Fruit fly (Drosophila melanogaster) whole organism, embryonic: ENCODE data around the gene CG15728.

ENCODE experiments used
- B-H1 ChIP-seq: fragments of 200-800 bp; sonication (Bioruptor generic); IDR thresholded peaks from 3 replicates; pipeline ENCODE4 v1.3.6; 2022; ENCODE audit warnings: missing biosample characterization, missing genetic modification characterization
- CG11093 ChIP-seq: fragments of 200-800 bp; sonication (Bioruptor generic); IDR thresholded peaks from 3 replicates; pipeline ENCODE4 v1.3.6; 2022; ENCODE audit warnings: missing biosample characterization, missing genetic modification characterization
- CG11695 ChIP-seq: fragments of 200-800 bp; sonication (Bioruptor generic); IDR thresholded peaks from 3 replicates; pipeline ENCODE4 v1.3.6; 2022; ENCODE audit warnings: missing biosample characterization, missing genetic modification characterization
- CG11696 ChIP-seq: fragments of 200-800 bp; sonication (Bioruptor generic); IDR thresholded peaks from 2 replicates; pipeline ENCODE4 v1.3.6; 2022; ENCODE audit warnings: missing biosample characterization, missing genetic modification characterization
- CG12071 ChIP-seq: fragments of 200-800 bp; sonication (Bioruptor generic); optimal IDR thresholded peaks from 3 replicates; lab custom pipeline; 2018; ENCODE audit warnings: missing biosample characterization, mild to moderate bottlenecking, missing genetic modification characterization
- CG12391 ChIP-seq: fragments of 200-800 bp; sonication (Bioruptor generic); optimal IDR thresholded peaks from 3 replicates; lab custom pipeline; 2018; ENCODE audit warnings: missing biosample characterization, mild to moderate bottlenecking, missing genetic modification characterization, moderate library complexity
- CG13894 ChIP-seq: fragments of 200-800 bp; sonication (Bioruptor generic); optimal IDR thresholded peaks from 3 replicates; lab custom pipeline; 2018; ENCODE audit warnings: missing biosample characterization, mild to moderate bottlenecking, missing genetic modification characterization, moderate library complexity
- CG15011 ChIP-seq: fragments of 200-800 bp; sonication (Bioruptor generic); optimal IDR thresholded peaks from 3 replicates; lab custom pipeline; 2018; ENCODE audit warnings: missing biosample characterization, mild to moderate bottlenecking, missing genetic modification characterization
- CG15073 ChIP-seq: fragments of 200-800 bp; sonication (Bioruptor generic); optimal IDR thresholded peaks from 2 replicates; lab custom pipeline; 2016; ENCODE audit warnings: missing biosample characterization, missing genetic modification characterization
- CG1602 ChIP-seq: fragments of 200-800 bp; sonication (Bioruptor generic); optimal IDR thresholded peaks from 3 replicates; lab custom pipeline; 2016; ENCODE audit warnings: missing biosample characterization, missing genetic modification characterization
- CG16815 ChIP-seq: fragments of 200-800 bp; sonication (Bioruptor generic); optimal IDR thresholded peaks from 3 replicates; lab custom pipeline; 2017; ENCODE audit warnings: missing biosample characterization, mild to moderate bottlenecking, missing genetic modification characterization
- CG18476 ChIP-seq: fragments of 200-800 bp; sonication (Bioruptor generic); optimal IDR thresholded peaks from 2 replicates; lab custom pipeline; 2016; ENCODE audit warnings: missing biosample characterization, mild to moderate bottlenecking, missing genetic modification characterization
- CG18599 ChIP-seq: fragments of 200-800 bp; sonication (Bioruptor generic); optimal IDR thresholded peaks from 3 replicates; lab custom pipeline; 2017; ENCODE audit warnings: missing biosample characterization, missing genetic modification characterization, mild to moderate bottlenecking, moderate library complexity, missing genetic modification reagents
- CG2678 ChIP-seq: fragments of 200-800 bp; sonication (Bioruptor generic); optimal IDR thresholded peaks from 3 replicates; lab custom pipeline; 2019; ENCODE audit warnings: missing biosample characterization, mild to moderate bottlenecking, missing genetic modification characterization, moderate library complexity
- CG2712 ChIP-seq: fragments of 200-800 bp; optimal IDR thresholded peaks from 3 replicates; lab custom pipeline; 2019; ENCODE audit warnings: missing biosample characterization, mild to moderate bottlenecking, missing genetic modification characterization, moderate library complexity
- CG3163 ChIP-seq: fragments of 200-800 bp; sonication (Bioruptor generic); optimal IDR thresholded peaks from 3 replicates; lab custom pipeline; 2016; ENCODE audit warnings: missing biosample characterization, missing genetic modification characterization
- CG3281 ChIP-seq: fragments of 200-800 bp; sonication (Bioruptor generic); optimal IDR thresholded peaks from 3 replicates; lab custom pipeline; 2017; ENCODE audit warnings: missing biosample characterization, mild to moderate bottlenecking, missing genetic modification characterization
- CG6765 ChIP-seq: fragments of 200-800 bp; sonication (Bioruptor generic); optimal IDR thresholded peaks from 3 replicates; lab custom pipeline; 2017; ENCODE audit warnings: missing biosample characterization, mild to moderate bottlenecking, missing genetic modification characterization
- CG8281 ChIP-seq: fragments of 200-800 bp; sonication (Bioruptor generic); optimal IDR thresholded peaks from 2 replicates; lab custom pipeline; 2018; ENCODE audit warnings: missing biosample characterization, mild to moderate bottlenecking, missing genetic modification characterization, moderate library complexity
- D19B ChIP-seq: fragments of 200-800 bp; sonication (Bioruptor generic); optimal IDR thresholded peaks from 2 replicates; lab custom pipeline; 2017; ENCODE audit warnings: missing biosample characterization, mild to moderate bottlenecking, missing genetic modification characterization
- Deaf1 ChIP-seq: fragments of 200-800 bp; optimal IDR thresholded peaks from 3 replicates; lab custom pipeline; 2019; ENCODE audit warnings: missing biosample characterization, mild to moderate bottlenecking, missing genetic modification characterization, moderate library complexity
- Gug ChIP-seq: fragments of 200-800 bp; sonication (Bioruptor generic); IDR thresholded peaks from 4 replicates; pipeline ENCODE4 v1.3.6; 2022; ENCODE audit warnings: missing biosample characterization, missing genetic modification characterization
- Hand ChIP-seq: fragments of 200-800 bp; sonication (Bioruptor generic); optimal IDR thresholded peaks from 2 replicates; lab custom pipeline; 2017; ENCODE audit warnings: mild to moderate bottlenecking, missing biosample characterization, missing genetic modification reagents, missing genetic modification characterization
- Kr ChIP-seq: fragments of 200-800 bp; sonication (Bioruptor generic); optimal IDR thresholded peaks from 2 replicates; lab custom pipeline; 2017; ENCODE audit warnings: missing biosample characterization, mild to moderate bottlenecking, missing genetic modification characterization
- MESR4 ChIP-seq: fragments of 200-800 bp; sonication (Bioruptor generic); optimal IDR thresholded peaks from 2 replicates; lab custom pipeline; 2018; ENCODE audit warnings: missing biosample characterization, mild to moderate bottlenecking, missing genetic modification characterization, moderate library complexity
- Max ChIP-seq: fragments of 200-800 bp; sonication (Bioruptor generic); optimal IDR thresholded peaks from 2 replicates; lab custom pipeline; 2016; ENCODE audit warnings: missing biosample characterization, mild to moderate bottlenecking, missing genetic modification characterization
- NFAT ChIP-seq: fragments of 200-800 bp; sonication (Bioruptor generic); IDR thresholded peaks from 2 replicates; pipeline ENCODE4 v1.3.6; 2022; ENCODE audit warnings: missing biosample characterization, missing genetic modification characterization
- PHDP ChIP-seq: fragments of 200-800 bp; sonication (Bioruptor generic); optimal IDR thresholded peaks from 3 replicates; lab custom pipeline; 2018; ENCODE audit warnings: missing biosample characterization, mild to moderate bottlenecking, missing genetic modification characterization, moderate library complexity
- Scr ChIP-seq: fragments of 200-800 bp; sonication (Bioruptor generic); IDR thresholded peaks from 2 replicates; pipeline ENCODE4 v1.3.6; 2022; ENCODE audit warnings: missing biosample characterization, missing genetic modification characterization; ENCODE audit not compliant: partially characterized antibody
- Six4 ChIP-seq: fragments of 200-800 bp; sonication (Bioruptor generic); optimal IDR thresholded peaks from 2 replicates; lab custom pipeline; 2016; ENCODE audit warnings: missing biosample characterization, missing genetic modification characterization
- Stat92E ChIP-seq, 3 experiments: fragments of >200 bp in 2 of 3; fragments of 200-800 bp in 1 of 3; sonication (Bioruptor generic) in 1 of 3; optimal IDR thresholded peaks; 2 replicates each; lab custom pipeline; 2017 to 2019; ENCODE audit warnings: missing biosample characterization in 3 of 3, missing genetic modification characterization in 3 of 3, mild to moderate bottlenecking in 1 of 3, moderate library complexity in 1 of 3
- abd-A ChIP-seq: fragments of 200-800 bp; sonication (Bioruptor generic); optimal IDR thresholded peaks from 3 replicates; lab custom pipeline; 2019; ENCODE audit warnings: missing biosample characterization, mild to moderate bottlenecking, missing genetic modification characterization, moderate library complexity
- cg ChIP-seq: fragments of 200-800 bp; sonication (Bioruptor generic); optimal IDR thresholded peaks from 3 replicates; lab custom pipeline; 2019; ENCODE audit warnings: missing biosample characterization, mild to moderate bottlenecking, missing genetic modification characterization, moderate library complexity
- ci ChIP-seq: fragments of 200-800 bp; sonication (Bioruptor generic); IDR thresholded peaks from 3 replicates; pipeline ENCODE4 v1.3.6; 2022; ENCODE audit warnings: missing biosample characterization, missing genetic modification characterization
- dimm ChIP-seq: fragments of 200-800 bp; sonication (Bioruptor generic); IDR thresholded peaks from 2 replicates; pipeline ENCODE4 v1.3.6; 2022; ENCODE audit warnings: missing biosample characterization, missing genetic modification characterization
- ewg ChIP-seq: fragments of 200-800 bp; sonication (Bioruptor generic); optimal IDR thresholded peaks from 3 replicates; lab custom pipeline; 2017; ENCODE audit warnings: mild to moderate bottlenecking, missing biosample characterization, missing genetic modification reagents, missing genetic modification characterization
- exex ChIP-seq: fragments of 200-800 bp; sonication (Bioruptor generic); optimal IDR thresholded peaks from 4 replicates; lab custom pipeline; 2018; ENCODE audit warnings: missing biosample characterization, mild to moderate bottlenecking, missing genetic modification characterization, moderate library complexity
- gem ChIP-seq: fragments of 200-800 bp; sonication (Bioruptor generic); optimal IDR thresholded peaks from 2 replicates; lab custom pipeline; 2019; ENCODE audit warnings: missing biosample characterization, mild to moderate bottlenecking, missing genetic modification characterization, moderate library complexity
- grau ChIP-seq: fragments of 200-800 bp; optimal IDR thresholded peaks from 3 replicates; lab custom pipeline; 2019; ENCODE audit warnings: missing biosample characterization, mild to moderate bottlenecking, missing genetic modification characterization, moderate library complexity
- lab ChIP-seq: fragments of 200-800 bp; sonication (Bioruptor generic); optimal IDR thresholded peaks from 3 replicates; lab custom pipeline; 2017; ENCODE audit warnings: missing biosample characterization, missing genetic modification characterization, mild to moderate bottlenecking, moderate library complexity, missing genetic modification reagents
- nau ChIP-seq: fragments of 200-800 bp; sonication (Bioruptor generic); optimal IDR thresholded peaks from 3 replicates; lab custom pipeline; 2017; ENCODE audit warnings: missing biosample characterization, mild to moderate bottlenecking, missing genetic modification characterization, missing genetic modification reagents
- onecut ChIP-seq: fragments of 200-800 bp; sonication (Bioruptor generic); IDR thresholded peaks from 2 replicates; pipeline ENCODE4 v1.3.6; 2022; ENCODE audit warnings: missing biosample characterization, missing genetic modification characterization
- pzg ChIP-seq: fragments of 200-800 bp; sonication (Bioruptor generic); optimal IDR thresholded peaks from 3 replicates; lab custom pipeline; 2018; ENCODE audit warnings: missing biosample characterization, mild to moderate bottlenecking, missing genetic modification characterization, moderate library complexity
- schlank ChIP-seq: fragments of 200-800 bp; sonication (Bioruptor generic); optimal IDR thresholded peaks from 2 replicates; lab custom pipeline; 2018; ENCODE audit warnings: missing biosample characterization, mild to moderate bottlenecking, missing genetic modification characterization
- sens ChIP-seq: fragments of 200-800 bp; sonication (Bioruptor generic); peaks from one replicate; lab custom pipeline; 2016; ENCODE audit warnings: missing biosample characterization, missing genetic modification characterization
- slbo ChIP-seq: fragments of 200-800 bp; sonication (Bioruptor generic); IDR thresholded peaks from 2 replicates; pipeline ENCODE4 v1.3.6; 2022; ENCODE audit warnings: missing biosample characterization, missing genetic modification characterization
- sob ChIP-seq: fragments of 200-800 bp; sonication (Bioruptor generic); IDR thresholded peaks from 2 replicates; pipeline ENCODE4 v1.3.6; 2022; ENCODE audit warnings: missing biosample characterization, missing genetic modification characterization
- sqz ChIP-seq: fragments of 200-800 bp; sonication (Bioruptor generic); optimal IDR thresholded peaks from 3 replicates; lab custom pipeline; 2018; ENCODE audit warnings: missing biosample characterization, mild to moderate bottlenecking, missing genetic modification characterization
- unc-4 ChIP-seq: fragments of 200-800 bp; sonication (Bioruptor generic); IDR thresholded peaks from 2 replicates; pipeline ENCODE4 v1.3.6; 2022; ENCODE audit warnings: missing biosample characterization, missing genetic modification characterization; ENCODE audit not compliant: partially characterized antibody
- vfl ChIP-seq: fragments of 200-800 bp; sonication (Bioruptor generic); optimal IDR thresholded peaks from 2 replicates; lab custom pipeline; 2016; ENCODE audit warnings: missing biosample characterization, missing genetic modification characterization

CG15728 gene

dm6 chrX:12583870-12584390 is 40.2 kb upstream of the CG15728 start (continued):
- no peak for TF ChIP-seq CG8281 (tag; lab: Kevin White, UChicago)
- peak; percentile 3 for TF ChIP-seq CG18476 (GFP tag; lab: Kevin White, UChicago)
- peak; percentile 61; the same call in 1 of the 2 replicates for TF ChIP-seq CG11696 (GFP tag; lab: Robert Waterston, UW)
- no peak for TF ChIP-seq nau (GFP tag; lab: Kevin White, UChicago)
- TF ChIP-seq schlank (tag; lab: Kevin White, UChicago), result no peak
- TF ChIP-seq D19B (GFP tag; lab: Kevin White, UChicago), result no peak
- no peak for TF ChIP-seq CG1602 (GFP tag; lab: Kevin White, UChicago)
- peak; percentile 15 for TF ChIP-seq grau (tag; lab: Kevin White, UChicago)
- no peak for TF ChIP-seq CG3163 (GFP tag; lab: Kevin White, UChicago)
- TF ChIP-seq CG6765 (GFP tag; lab: Kevin White, UChicago), result no peak
- TF ChIP-seq Scr, result no peak
- TF ChIP-seq Hand (GFP tag; lab: Kevin White, UChicago), result no peak
- TF ChIP-seq CG15073 (GFP tag; lab: Kevin White, UChicago), result no peak
- no peak for TF ChIP-seq pzg (GFP tag; lab: Kevin White, UChicago)
- no peak for TF ChIP-seq slbo (GFP tag; lab: Robert Waterston, UW)
- TF ChIP-seq Gug (GFP tag; lab: Robert Waterston, UW), result no peak
- TF ChIP-seq CG12071 (GFP tag; lab: Kevin White, UChicago), result no peak
- TF ChIP-seq gem, result peak; percentile 30
- TF ChIP-seq exex, result no peak
- no peak for TF ChIP-seq NFAT (GFP tag; lab: Robert Waterston, UW)
- TF ChIP-seq CG12391 (tag; lab: Kevin White, UChicago), result peak; percentile 12
- peak; percentile 96 for TF ChIP-seq onecut
- TF ChIP-seq ewg (GFP tag; lab: Kevin White, UChicago), result peak; percentile 72
- TF ChIP-seq PHDP, result peak; percentile 1
- TF ChIP-seq lab (GFP tag; lab: Kevin White, UChicago), result peak; percentile 49
- TF ChIP-seq MESR4 (GFP tag; lab: Kevin White, UChicago), result no peak
- no peak for TF ChIP-seq CG11695 (GFP tag; lab: Robert Waterston, UW)
- no peak for TF ChIP-seq sob
- no peak for TF ChIP-seq Max (GFP tag; lab: Kevin White, UChicago)
- TF ChIP-seq CG11093 (GFP tag; lab: Robert Waterston, UW), result no peak
- TF ChIP-seq ci (GFP tag; lab: Robert Waterston, UW), result peak; percentile 28; the same call in 1 of the 3 replicates
- TF ChIP-seq sqz (GFP tag; lab: Kevin White, UChicago), result peak; percentile 68
- TF ChIP-seq sens (GFP tag; lab: Kevin White, UChicago), result peak; percentile 66
- no peak for TF ChIP-seq CG16815 (GFP tag; lab: Kevin White, UChicago)
- TF ChIP-seq CG3281 (GFP tag; lab: Kevin White, UChicago), result peak; percentile 25
- TF ChIP-seq Deaf1 (tag; lab: Kevin White, UChicago), result peak; percentile 85
- TF ChIP-seq B-H1 (GFP tag; lab: Robert Waterston, UW), result no peak
- TF ChIP-seq Kr (GFP tag; lab: Kevin White, UChicago), result no peak
- TF ChIP-seq CG2712 (tag; lab: Kevin White, UChicago), result peak; percentile 2
- TF ChIP-seq vfl (GFP tag; lab: Kevin White, UChicago), result no peak
- peak; percentile 60 for TF ChIP-seq CG18599
- no peak for TF ChIP-seq CG15011 (GFP tag; lab: Kevin White, UChicago)
- no peak for TF ChIP-seq Six4
- TF ChIP-seq cg, result peak; percentile 1
- TF ChIP-seq abd-A (tag; lab: Kevin White, UChicago), result no peak
- no peak for TF ChIP-seq unc-4 (GFP tag; lab: Robert Waterston, UW)
- TF ChIP-seq dimm, result no peak
- TF ChIP-seq CG13894 (tag; lab: Kevin White, UChicago), result peak; percentile 25
- peak; percentile 27 for TF ChIP-seq CG2678 (tag; lab: Kevin White, UChicago)
- no peak for TF ChIP-seq Stat92E (GFP tag; optimal IDR thresholded peaks at IDR 0.05; lab: Kevin White, UChicago)
